Worm (Caenorhabditis elegans) whole organism, late embryonic: ENCODE data around the gene F56C9.6.

Experiments used
- C38D4.7 ChIP-seq: fragments of 200-800 bp; sonication (Bioruptor generic); optimal IDR thresholded peaks from 2 replicates; lab custom pipeline; 2018; ENCODE audit warnings: mild to moderate bottlenecking, missing genetic modification characterization, moderate library complexity, missing compliant biosample characterization
- F13H6.1 ChIP-seq: sonication (generic microtip); optimal IDR thresholded peaks from 2 replicates; lab custom pipeline; 2016; ENCODE audit warnings: missing genetic modification characterization, missing compliant biosample characterization
- K02D7.2 ChIP-seq: sonication (generic microtip); optimal IDR thresholded peaks from 2 replicates; lab custom pipeline; 2017; ENCODE audit warnings: mild to moderate bottlenecking, missing genetic modification characterization, missing compliant biosample characterization
- K09A11.1 ChIP-seq: sonication (generic microtip); optimal IDR thresholded peaks from 2 replicates; lab custom pipeline; 2017; ENCODE audit warnings: antibody characterized with exemption, mild to moderate bottlenecking, missing genetic modification characterization, missing compliant biosample characterization; ENCODE audit not compliant: insufficient read depth
- T23F11.4 ChIP-seq: fragments of 200-800 bp; sonication (Bioruptor generic); optimal IDR thresholded peaks from 2 replicates; lab custom pipeline; 2018; ENCODE audit warnings: mild to moderate bottlenecking, missing genetic modification characterization, missing compliant biosample characterization
- ama-1 ChIP-seq: fragments of 150-350 bp; optimal IDR thresholded peaks from 2 replicates; lab custom pipeline; 2014
- ceh-18 ChIP-seq: sonication (generic microtip); optimal IDR thresholded peaks from 2 replicates; lab custom pipeline; 2016; ENCODE audit warnings: missing genetic modification characterization, missing compliant biosample characterization
- ceh-2 ChIP-seq: sonication (generic microtip); optimal IDR thresholded peaks from 2 replicates; lab custom pipeline; 2016; ENCODE audit warnings: missing genotype, missing genetic modification characterization, missing compliant biosample characterization
- ceh-30 ChIP-seq: fragments of 150-350 bp; optimal IDR thresholded peaks from 2 replicates; lab custom pipeline; 2014; ENCODE audit warnings: missing biosample characterization, missing genetic modification characterization
- ceh-34 ChIP-seq: sonication (generic microtip); optimal IDR thresholded peaks from 2 replicates; lab custom pipeline; 2016; ENCODE audit warnings: mild to moderate bottlenecking, missing genetic modification characterization, missing compliant biosample characterization
- ceh-45 ChIP-seq: fragments of 200-800 bp; sonication (Bioruptor generic); IDR thresholded peaks from 2 replicates; pipeline ENCODE4 v1.3.6; 2022; ENCODE audit warnings: missing genetic modification reagents, missing genetic modification characterization, missing compliant biosample characterization
- ceh-48 ChIP-seq: sonication (generic microtip); optimal IDR thresholded peaks from 2 replicates; lab custom pipeline; 2016; ENCODE audit warnings: missing genetic modification characterization, inconsistent platforms, missing compliant biosample characterization
- ceh-9 ChIP-seq: sonication (generic microtip); optimal IDR thresholded peaks from 2 replicates; lab custom pipeline; 2016; ENCODE audit warnings: mild to moderate bottlenecking, missing genetic modification characterization, inconsistent platforms, missing compliant biosample characterization
- dmd-4 ChIP-seq: sonication (generic microtip); optimal IDR thresholded peaks from 2 replicates; lab custom pipeline; 2016; ENCODE audit warnings: borderline replicate concordance, missing genetic modification characterization, missing compliant biosample characterization
- elt-2 ChIP-seq: sonication (generic microtip); optimal IDR thresholded peaks from 2 replicates; lab custom pipeline; 2016; ENCODE audit warnings: missing genetic modification reagents, missing genetic modification characterization, missing compliant biosample characterization
- elt-4 ChIP-seq: sonication (generic microtip); optimal IDR thresholded peaks from 2 replicates; lab custom pipeline; 2016; ENCODE audit warnings: missing genetic modification characterization, missing compliant biosample characterization
- ets-4 ChIP-seq: sonication (generic microtip); optimal IDR thresholded peaks from 2 replicates; lab custom pipeline; 2016; ENCODE audit warnings: missing genetic modification characterization, missing compliant biosample characterization
- gmeb-2 ChIP-seq: sonication (generic microtip); optimal IDR thresholded peaks from 2 replicates; lab custom pipeline; 2016; ENCODE audit warnings: missing genetic modification characterization, inconsistent platforms, missing compliant biosample characterization
- hlh-13 ChIP-seq: fragments of 200-800 bp; sonication (Bioruptor generic); optimal IDR thresholded peaks from 2 replicates; lab custom pipeline; 2018; ENCODE audit warnings: mild to moderate bottlenecking, missing genetic modification characterization, missing compliant biosample characterization
- hlh-30 ChIP-seq: sonication (generic microtip); optimal IDR thresholded peaks from 2 replicates; lab custom pipeline; 2017; ENCODE audit warnings: antibody characterized with exemption, missing genetic modification characterization, missing compliant biosample characterization; ENCODE audit not compliant: insufficient read depth
- hlh-8 ChIP-seq: sonication (generic microtip); optimal IDR thresholded peaks from 2 replicates; lab custom pipeline; 2016; ENCODE audit warnings: missing genotype, missing genetic modification characterization, missing compliant biosample characterization
- lim-6 ChIP-seq: sonication (generic microtip); optimal IDR thresholded peaks from 2 replicates; lab custom pipeline; 2016; ENCODE audit warnings: missing genetic modification characterization, missing compliant biosample characterization
- madf-2 ChIP-seq: sonication (generic microtip); optimal IDR thresholded peaks from 2 replicates; lab custom pipeline; 2017; ENCODE audit warnings: missing genetic modification characterization, missing compliant biosample characterization
- mec-3 ChIP-seq: sonication (generic microtip); optimal IDR thresholded peaks from 2 replicates; lab custom pipeline; 2016; ENCODE audit warnings: borderline replicate concordance, missing genetic modification characterization, missing compliant biosample characterization
- nfya-1 ChIP-seq: sonication (generic microtip); optimal IDR thresholded peaks from 2 replicates; lab custom pipeline; 2017; ENCODE audit warnings: missing genetic modification characterization, mild to moderate bottlenecking, missing compliant biosample characterization, antibody characterized with exemption, moderate library complexity
- nhr-232 ChIP-seq: sonication (generic microtip); optimal IDR thresholded peaks from 2 replicates; lab custom pipeline; 2016; ENCODE audit warnings: missing genetic modification characterization, missing compliant biosample characterization
- pag-3 ChIP-seq: sonication (generic microtip); optimal IDR thresholded peaks from 2 replicates; lab custom pipeline; 2016; ENCODE audit warnings: missing compliant biosample characterization, missing genetic modification characterization, borderline replicate concordance
- pat-9 ChIP-seq: fragments of 200-800 bp; sonication (Bioruptor generic); optimal IDR thresholded peaks from 2 replicates; lab custom pipeline; 2018; ENCODE audit warnings: mild to moderate bottlenecking, missing genetic modification characterization, moderate library complexity, missing compliant biosample characterization
- pha-2 ChIP-seq: sonication (generic microtip); optimal IDR thresholded peaks from 2 replicates; lab custom pipeline; 2017; ENCODE audit warnings: mild to moderate bottlenecking, missing genetic modification characterization, missing compliant biosample characterization
- pros-1 ChIP-seq: fragments of 150-350 bp; optimal IDR thresholded peaks from 2 replicates; lab custom pipeline; 2014; ENCODE audit warnings: missing biosample characterization, missing genetic modification reagents, missing genetic modification characterization
- ref-2 ChIP-seq: sonication (generic microtip); optimal IDR thresholded peaks from 2 replicates; lab custom pipeline; 2016; ENCODE audit warnings: missing genetic modification characterization, missing compliant biosample characterization
- syd-9 ChIP-seq: sonication (generic microtip); optimal IDR thresholded peaks from 2 replicates; lab custom pipeline; 2016; ENCODE audit warnings: mild to moderate bottlenecking, missing genetic modification characterization, moderate library complexity, missing compliant biosample characterization
- tbx-7 ChIP-seq: sonication (generic microtip); optimal IDR thresholded peaks from 2 replicates; lab custom pipeline; 2016; ENCODE audit warnings: missing genotype, missing genetic modification characterization, missing compliant biosample characterization
- ttx-3 ChIP-seq: sonication (generic microtip); optimal IDR thresholded peaks from 2 replicates; lab custom pipeline; 2016; ENCODE audit warnings: missing genetic modification reagents, missing genetic modification characterization, missing compliant biosample characterization
- unc-3 ChIP-seq, 2 experiments: fragments of 200-800 bp in 1 of 2; sonication (Bioruptor generic) in 1 of 2; sonication (generic microtip) in 1 of 2; conservative IDR thresholded peaks in 1 of 2; optimal IDR thresholded peaks in 1 of 2; 2 replicates each; pipeline versions ENCODE4 v1.3.6 to Lab custom; 2016 to 2022; ENCODE audit warnings: missing compliant biosample characterization in 2 of 2, missing genetic modification characterization in 2 of 2, missing genetic modification reagents in 1 of 2
- unc-42 ChIP-seq: sonication (generic microtip); optimal IDR thresholded peaks from 2 replicates; lab custom pipeline; 2016; ENCODE audit warnings: missing genotype, missing genetic modification characterization, missing compliant biosample characterization
- unc-55 ChIP-seq: sonication (generic microtip); optimal IDR thresholded peaks from 2 replicates; lab custom pipeline; 2017; ENCODE audit warnings: missing biosample characterization, missing genetic modification reagents, missing genetic modification characterization
- unc-86 ChIP-seq: sonication (generic microtip); optimal IDR thresholded peaks from 2 replicates; lab custom pipeline; 2016; ENCODE audit warnings: missing genetic modification characterization, missing compliant biosample characterization
- zip-5 ChIP-seq: sonication (generic microtip); optimal IDR thresholded peaks from 2 replicates; lab custom pipeline; 2016; ENCODE audit warnings: missing genetic modification characterization, missing compliant biosample characterization
- ztf-16 ChIP-seq: sonication (generic microtip); optimal IDR thresholded peaks from 2 replicates; lab custom pipeline; 2017; ENCODE audit warnings: missing genetic modification characterization, missing compliant biosample characterization

The F56C9.6 gene

DNA sequence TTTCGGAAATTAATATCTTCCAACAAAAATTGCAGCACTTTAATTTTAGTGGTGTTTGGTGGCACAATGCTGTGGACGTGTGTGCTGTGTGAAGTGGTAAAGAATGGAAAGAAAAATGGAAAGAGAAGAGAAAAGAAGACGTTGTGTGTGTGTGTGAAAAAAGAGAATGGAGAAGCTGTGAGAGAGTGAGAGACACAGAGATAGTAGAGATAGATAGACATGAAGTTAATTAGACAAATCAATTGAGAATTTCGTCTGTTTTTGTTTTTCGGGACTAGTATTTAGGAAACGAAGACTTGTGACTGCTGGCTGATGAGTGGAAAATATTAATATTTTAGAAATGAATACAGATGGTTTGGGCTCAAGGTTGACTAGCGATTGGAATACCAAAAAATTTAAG, 19.4 kb downstream of the F56C9.6 start:
- TF ChIP-seq unc-42 (tag; lab: Kevin White, UChicago) (peak; percentile 48), T23F11.4 (GFP tag; lab: Kevin White, UChicago) (no peak), unc-86 (tag; lab: Kevin White, UChicago) (no peak), zip-5 (no peak)
- TF ChIP-seq, all 69 proteins: peak for 1

DNA sequence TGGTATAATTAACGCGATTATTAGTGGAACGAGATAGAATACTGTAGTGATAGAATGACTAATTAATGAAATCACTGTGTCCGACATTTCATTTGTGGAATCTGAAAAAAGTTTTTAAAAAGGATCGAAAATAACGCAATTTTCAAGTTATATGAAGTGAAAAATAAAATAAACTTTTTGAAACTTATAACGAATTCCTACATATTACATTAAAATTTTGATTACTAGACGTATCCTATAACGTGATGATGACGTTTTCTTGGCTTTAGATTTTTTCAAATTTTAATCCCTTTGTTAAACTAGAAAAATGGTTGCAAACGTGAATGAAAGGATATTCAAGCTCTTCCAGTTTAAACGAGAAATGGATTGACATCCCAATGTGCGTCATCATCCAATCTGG, 20.1 kb downstream of the F56C9.6 start, which contains the start of gene algn-11:
TSS of gene algn-11 (minus strand) at position 101 of the 400 bp plus-strand sequence.
- TF ChIP-seq ceh-18 (no peak), ttx-3 (no peak), ets-4 (tag; lab: Kevin White, UChicago) (no peak), ceh-34 (no peak)

DNA sequence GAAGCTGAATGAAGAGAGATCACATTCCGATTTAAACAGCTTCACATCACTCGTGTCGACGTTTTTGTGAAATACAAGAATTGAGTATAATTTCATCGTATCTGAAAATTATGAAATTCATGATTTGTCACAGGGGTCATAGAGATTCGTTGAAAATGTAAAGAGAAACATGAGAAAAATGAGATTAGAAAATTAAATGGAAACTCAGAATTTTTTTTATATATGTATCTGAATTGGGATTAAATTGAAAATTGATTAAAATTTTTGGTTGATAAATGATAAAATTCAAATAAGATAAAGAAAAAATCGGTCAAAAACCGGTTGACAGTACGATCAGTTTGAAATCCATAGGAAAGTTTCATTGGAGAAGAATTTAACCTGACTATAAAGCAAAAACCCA, 23.1 kb downstream of the F56C9.6 start, which contains the start of gene ykt-6:
TSS of gene ykt-6 (minus strand) at position 101 of the 400 bp plus-strand sequence.
- no peak for TF ChIP-seq hlh-13 (GFP tag; lab: Kevin White, UChicago)
- no peak for TF ChIP-seq K02D7.2 (tag; lab: Kevin White, UChicago)
- no peak for TF ChIP-seq lim-6 (tag; lab: Kevin White, UChicago)
- no peak for TF ChIP-seq ceh-2 (tag; lab: Kevin White, UChicago)
- TF ChIP-seq ceh-9 (tag; lab: Kevin White, UChicago): no peak
- TF ChIP-seq ceh-18: no peak
- no peak for TF ChIP-seq K09A11.1
- no peak for TF ChIP-seq gmeb-2 (tag; lab: Kevin White, UChicago)
- TF ChIP-seq hlh-30 (tag; lab: Kevin White, UChicago): no peak
- no peak for TF ChIP-seq pros-1 (tag; lab: Kevin White, UChicago)
- TF ChIP-seq ceh-45: no peak
- no peak for TF ChIP-seq pag-3
- TF ChIP-seq unc-55 (GFP tag; lab: Kevin White, UChicago): no peak

DNA sequence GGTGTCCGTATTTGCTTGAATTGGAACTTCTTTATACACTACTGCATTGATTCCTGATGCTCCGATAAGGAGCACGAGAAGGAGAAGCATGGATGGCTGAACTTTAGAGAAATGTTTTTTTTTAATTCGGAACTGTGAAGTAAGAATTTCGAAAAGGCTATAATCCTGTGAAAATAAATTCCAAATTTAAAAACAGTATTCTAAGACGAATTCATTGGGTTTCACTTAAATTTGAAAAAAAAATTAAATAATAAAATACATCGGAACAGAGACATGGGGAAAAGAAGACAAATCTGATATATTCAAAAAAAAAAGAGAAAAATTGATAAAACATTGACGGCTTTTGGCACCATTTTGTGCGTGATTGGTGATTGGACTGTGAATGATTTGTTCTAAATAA, 24.8 kb downstream of the F56C9.6 start, which contains the start of gene pho-5:
TSS of gene pho-5 (minus strand) at position 101 of the 400 bp plus-strand sequence.
- no peak for TF ChIP-seq hlh-8 (tag; lab: Kevin White, UChicago)

DNA sequence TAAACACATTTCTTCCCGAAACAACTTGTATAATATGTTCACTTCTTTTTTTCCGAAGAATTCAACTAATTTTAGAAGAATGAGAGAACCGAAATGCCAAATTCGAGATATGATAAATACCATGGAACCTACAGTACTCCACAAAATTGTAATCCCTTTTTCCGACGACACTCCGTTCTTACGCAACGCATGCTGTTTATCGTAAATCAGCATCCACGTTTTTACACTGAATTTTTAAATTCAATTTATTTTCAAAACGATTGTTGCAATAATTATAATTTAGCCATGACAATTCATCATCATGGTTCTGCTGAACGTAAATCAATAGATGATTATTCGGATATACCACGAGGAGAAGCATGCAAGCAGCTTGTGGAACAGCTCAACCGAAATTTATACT, 29.4 kb downstream of the F56C9.6 start, which contains the start of gene B0361.3:
TSS of gene B0361.3 (plus strand) at position 284 of the 400 bp plus-strand sequence.
- TF ChIP-seq unc-3 (GFP tag; conservative IDR thresholded peaks at IDR 0.05; lab: Robert Waterston, UW): no peak
- no peak for TF ChIP-seq unc-3 (tag; optimal IDR thresholded peaks at IDR 0.05; lab: Kevin White, UChicago)
- peak; percentile 2 for TF ChIP-seq unc-42 (tag; lab: Kevin White, UChicago)

DNA sequence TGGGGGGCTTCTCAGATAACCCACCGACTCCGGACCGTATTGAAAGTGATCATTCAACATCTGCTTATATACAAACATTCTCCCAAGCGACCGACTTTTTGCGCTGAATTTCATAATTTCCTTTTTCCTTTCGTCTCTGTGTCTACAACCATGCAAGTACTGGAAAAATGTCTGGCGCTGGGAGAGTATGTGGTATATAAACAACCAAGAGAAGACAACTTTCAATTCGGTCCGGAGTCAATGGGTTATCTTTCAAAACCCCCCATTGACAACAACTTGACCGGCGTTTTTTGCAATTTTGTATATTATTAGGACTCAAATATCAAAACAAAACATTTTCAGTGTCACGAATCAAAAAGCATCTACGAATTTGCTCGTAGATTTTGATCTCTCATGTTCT, 32.1 kb downstream of the F56C9.6 start:
- TF ChIP-seq ceh-45 (no peak), ref-2 (no peak), ttx-3 (no peak), nhr-232 (no peak), ama-1 (lab: Kevin White, UChicago) (no peak), dmd-4 (tag; lab: Kevin White, UChicago) (no peak), madf-2 (tag; lab: Kevin White, UChicago) (no peak), mec-3 (no peak), C38D4.7 (no peak), elt-4 (no peak), ztf-16 (tag; lab: Kevin White, UChicago) (no peak), hlh-30 (tag; lab: Kevin White, UChicago) (no peak)
- TF ChIP-seq, all 69 proteins: peak for 0

DNA sequence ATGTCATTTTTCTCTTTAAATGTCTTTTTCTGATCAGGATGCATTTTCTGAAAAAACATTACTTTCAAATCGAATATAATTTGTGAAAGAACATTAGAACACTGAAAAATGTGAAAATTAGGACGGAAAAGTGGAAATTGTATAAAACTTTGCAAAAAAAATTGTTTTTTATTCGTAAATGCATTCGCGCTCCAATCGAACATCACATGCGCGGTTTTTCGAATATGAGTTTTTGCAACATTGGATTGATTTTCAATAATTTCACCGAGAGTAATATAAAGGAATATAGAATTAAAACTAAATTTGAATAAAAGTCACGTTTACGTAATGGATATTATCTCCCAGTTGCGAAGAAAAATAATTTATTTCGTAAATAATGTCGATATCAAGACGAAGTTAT, 33.3 kb downstream of the F56C9.6 start, which contains the start of the genes spot-1 and B0361.11:
TSS of gene spot-1 (minus strand) at position 47 of the 400 bp plus-strand sequence.
TSS of gene B0361.11 (plus strand) at position 372 of the 400 bp plus-strand sequence.
- no peak for TF ChIP-seq ceh-30 (tag; lab: Kevin White, UChicago)
- TF ChIP-seq ztf-16 (tag; lab: Kevin White, UChicago): no peak
- TF ChIP-seq hlh-30 (tag; lab: Kevin White, UChicago): peak; percentile 31
- peak; percentile 19 for TF ChIP-seq ceh-48 (tag; lab: Kevin White, UChicago)
- TF ChIP-seq unc-86 (tag; lab: Kevin White, UChicago): no peak
- TF ChIP-seq F13H6.1: no peak
- TF ChIP-seq nfya-1 (tag; lab: Kevin White, UChicago): peak; percentile 23
- no peak for TF ChIP-seq syd-9
- TF ChIP-seq pha-2 (tag; lab: Kevin White, UChicago): no peak
- TF ChIP-seq unc-42 (tag; lab: Kevin White, UChicago): peak; percentile 2
- TF ChIP-seq tbx-7: no peak
- TF ChIP-seq pat-9 (tag; lab: Kevin White, UChicago): no peak
- TF ChIP-seq elt-2 (tag; lab: Kevin White, UChicago): peak; percentile 18
- no peak for TF ChIP-seq ceh-9 (tag; lab: Kevin White, UChicago)
- TF ChIP-seq, all 69 proteins: peak for 5
